Fruit fly (Drosophila melanogaster): ENCODE measurements around the gene CG14074.

CG14074 gene

DNA sequence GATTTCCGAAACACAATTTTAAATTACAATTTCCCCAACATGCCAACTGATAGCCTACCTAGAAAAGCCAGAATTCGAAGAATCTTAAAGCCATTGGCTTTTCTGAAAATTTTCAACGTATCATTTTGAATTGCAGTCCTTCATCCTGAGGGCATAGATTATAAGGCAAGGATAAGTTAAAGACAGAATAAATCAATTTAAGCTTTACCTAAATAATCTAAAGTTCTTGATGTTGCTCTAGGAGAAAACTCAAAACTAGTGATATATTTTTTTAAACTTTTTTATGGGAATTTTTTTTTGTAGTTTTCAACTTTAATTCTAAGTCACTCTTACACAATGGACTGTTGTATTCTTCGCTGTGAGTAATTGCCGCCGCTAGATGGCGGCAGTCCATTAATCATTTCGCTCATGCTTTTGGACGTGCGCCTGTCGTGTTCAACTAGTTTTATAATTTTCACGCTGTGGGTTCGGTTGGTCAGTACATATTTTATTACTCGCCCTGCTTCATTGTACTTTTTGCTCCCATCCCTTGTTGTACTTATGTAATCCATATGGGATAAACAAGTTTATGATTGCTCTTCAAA is 48.2 kb downstream of the CG14074 start, which contains the start of gene COX6AL2:
TSS of gene COX6AL2 (minus strand) at position 51 of the 584 bp plus-strand sequence.
- TF ChIP-seq psq (optimal IDR thresholded peaks at IDR 0.05) (no peak), Myc (optimal IDR thresholded peaks at IDR 0.05) (no peak), insv (optimal IDR thresholded peaks at IDR 0.05) (no peak), Sin3A (optimal IDR thresholded peaks at IDR 0.05) (no peak), h (optimal IDR thresholded peaks at IDR 0.05) (no peak), ttk (optimal IDR thresholded peaks at IDR 0.05) (no peak)

DNA sequence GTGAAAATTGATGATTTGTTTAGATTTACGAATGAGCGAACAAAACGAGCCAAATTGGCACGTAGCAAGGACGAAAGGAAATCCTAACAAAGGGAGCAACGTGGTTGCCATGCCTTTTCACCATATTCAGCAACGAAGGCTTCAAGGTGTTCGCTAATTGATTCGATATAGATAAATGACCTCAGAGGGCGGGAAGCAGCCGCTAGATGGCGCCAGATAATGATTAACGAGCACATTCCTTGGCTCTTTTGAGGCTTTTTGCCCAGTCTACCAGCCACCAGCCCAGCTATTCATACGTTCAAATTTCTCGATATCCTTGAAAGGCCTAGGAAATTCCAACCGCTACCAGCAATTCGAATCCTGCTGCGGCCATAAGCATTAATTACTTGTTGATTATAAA is 50.4 kb downstream of the CG14074 start:
- TF ChIP-seq h (optimal IDR thresholded peaks at IDR 0.05) (no peak), Sin3A (optimal IDR thresholded peaks at IDR 0.05) (no peak), Myc (optimal IDR thresholded peaks at IDR 0.05) (no peak), ttk (optimal IDR thresholded peaks at IDR 0.05) (no peak), psq (optimal IDR thresholded peaks at IDR 0.05) (no peak), insv (optimal IDR thresholded peaks at IDR 0.05) (no peak)

Measured in Kc167 (cell line).